Worm (Caenorhabditis elegans) whole organism, young adult: Measurements from ENCODE around the gene C56G2.9.

Experiments used
- D2030.7 ChIP-seq: fragments of 200-800 bp; sonication (Bioruptor generic); IDR thresholded peaks from 2 replicates; pipeline ENCODE4 v1.3.6; 2022; ENCODE audit warnings: missing genetic modification reagents, missing genetic modification characterization, missing compliant biosample characterization
- F22D6.2 ChIP-seq: sonication (generic microtip); optimal IDR thresholded peaks from 2 replicates; lab custom pipeline; 2016; ENCODE audit warnings: mild to moderate bottlenecking, missing genetic modification characterization, missing compliant biosample characterization
- F33H1.4 ChIP-seq: fragments of 200-800 bp; sonication (Bioruptor generic); IDR thresholded peaks from 2 replicates; pipeline ENCODE4 v1.3.6; 2022; ENCODE audit warnings: missing genetic modification reagents, missing genetic modification characterization, missing compliant biosample characterization
- F37B4.10 ChIP-seq: fragments of 200-800 bp; sonication (Bioruptor generic); IDR thresholded peaks from 2 replicates; pipeline ENCODE4 v1.3.6; 2022; ENCODE audit warnings: missing genetic modification characterization, missing compliant biosample characterization
- F49E8.2 ChIP-seq: sonication (generic microtip); optimal IDR thresholded peaks from 3 replicates; lab custom pipeline; 2017; ENCODE audit warnings: missing genetic modification characterization, mild to moderate bottlenecking, missing compliant biosample characterization, antibody characterized with exemption, moderate library complexity; ENCODE audit not compliant: insufficient read depth
- Y95B8A.8 ChIP-seq: fragments of 200-800 bp; sonication (Bioruptor generic); IDR thresholded peaks from 2 replicates; pipeline ENCODE4 v1.3.6; 2022; ENCODE audit warnings: missing genetic modification reagents, missing genetic modification characterization, missing compliant biosample characterization
- attf-3 ChIP-seq: fragments of 200-800 bp; sonication (Bioruptor generic); conservative IDR thresholded peaks from 2 replicates; pipeline ENCODE4 v1.3.6; 2022; ENCODE audit warnings: missing genetic modification reagents, missing genetic modification characterization, missing compliant biosample characterization
- ccch-3 ChIP-seq: fragments of 200-800 bp; sonication (Bioruptor generic); optimal IDR thresholded peaks from 2 replicates; lab custom pipeline; 2018; ENCODE audit warnings: mild to moderate bottlenecking, missing genetic modification characterization, missing compliant biosample characterization
- cebp-1 ChIP-seq, 2 experiments: fragments of 200-800 bp in 1 of 2; sonication (Bioruptor generic) in 1 of 2; sonication (generic microtip) in 1 of 2; IDR thresholded peaks in 1 of 2; optimal IDR thresholded peaks in 1 of 2; 2 replicates each; pipeline versions ENCODE4 v1.3.6 to Lab custom; 2017 to 2022; ENCODE audit warnings: missing compliant biosample characterization in 2 of 2, missing genetic modification characterization in 2 of 2, mild to moderate bottlenecking in 1 of 2, missing genetic modification reagents in 1 of 2, moderate library complexity in 1 of 2
- cebp-2 ChIP-seq: fragments of 200-800 bp; sonication (Bioruptor generic); IDR thresholded peaks from 2 replicates; pipeline ENCODE4 v1.3.6; 2022; ENCODE audit warnings: missing genetic modification characterization, missing compliant biosample characterization
- efl-1 ChIP-seq: fragments of 150-350 bp; optimal IDR thresholded peaks from 2 replicates; lab custom pipeline; 2014; ENCODE audit warnings: missing biosample characterization, missing genetic modification reagents, missing genetic modification characterization
- egl-18 ChIP-seq: fragments of 200-800 bp; sonication (Bioruptor generic); IDR thresholded peaks from 2 replicates; pipeline ENCODE4 v1.3.6; 2022; ENCODE audit warnings: missing genetic modification reagents, missing genetic modification characterization, missing compliant biosample characterization
- egrh-3 ChIP-seq: fragments of 200-800 bp; sonication (Bioruptor generic); IDR thresholded peaks from 2 replicates; pipeline ENCODE4 v1.3.6; 2022; ENCODE audit warnings: missing genetic modification reagents, missing genetic modification characterization, missing compliant biosample characterization
- fkh-3 ChIP-seq: sonication (generic microtip); optimal IDR thresholded peaks from 2 replicates; lab custom pipeline; 2016; ENCODE audit warnings: mild to moderate bottlenecking, missing genetic modification characterization, missing compliant biosample characterization
- lin-40 ChIP-seq: sonication (generic microtip); optimal IDR thresholded peaks from 2 replicates; lab custom pipeline; 2016; ENCODE audit warnings: missing genetic modification characterization, mild to moderate bottlenecking, missing compliant biosample characterization, missing genotype, missing genetic modification reagents
- lsl-1 ChIP-seq: fragments of 200-800 bp; sonication (Bioruptor generic); optimal IDR thresholded peaks from 2 replicates; lab custom pipeline; 2018; ENCODE audit warnings: mild to moderate bottlenecking, missing genetic modification characterization, moderate library complexity, missing compliant biosample characterization
- lsy-27 ChIP-seq: sonication (generic microtip); optimal IDR thresholded peaks from 2 replicates; lab custom pipeline; 2017; ENCODE audit warnings: missing genetic modification characterization, mild to moderate bottlenecking, missing compliant biosample characterization, antibody characterized with exemption, missing genotype, borderline replicate concordance; ENCODE audit not compliant: insufficient read depth
- madf-10 ChIP-seq: sonication (generic microtip); optimal IDR thresholded peaks from 2 replicates; lab custom pipeline; 2016; ENCODE audit warnings: mild to moderate bottlenecking, missing genetic modification characterization, missing compliant biosample characterization
- mcd-1 ChIP-seq: fragments of 200-800 bp; sonication (Bioruptor generic); IDR thresholded peaks from 2 replicates; pipeline ENCODE4 v1.3.6; 2022; ENCODE audit warnings: missing genetic modification reagents, missing genetic modification characterization, missing compliant biosample characterization
- nfyb-1 ChIP-seq: fragments of 200-800 bp; sonication (Bioruptor generic); IDR thresholded peaks from 2 replicates; pipeline ENCODE4 v1.3.6; 2022; ENCODE audit warnings: missing genetic modification reagents, missing genetic modification characterization, missing compliant biosample characterization
- rcor-1 ChIP-seq: fragments of 200-800 bp; sonication (Bioruptor generic); IDR thresholded peaks from 2 replicates; pipeline ENCODE4 v1.3.6; 2022; ENCODE audit warnings: missing genetic modification reagents, missing genetic modification characterization, missing compliant biosample characterization
- repo-1 ChIP-seq: sonication (generic microtip); optimal IDR thresholded peaks from 2 replicates; lab custom pipeline; 2017; ENCODE audit warnings: mild to moderate bottlenecking, missing genetic modification characterization, missing compliant biosample characterization
- snpc-1.1 ChIP-seq: sonication (generic microtip); optimal IDR thresholded peaks from 2 replicates; lab custom pipeline; 2017; ENCODE audit warnings: missing genetic modification characterization, mild to moderate bottlenecking, missing compliant biosample characterization, antibody characterized with exemption, moderate library complexity, missing genotype, missing genetic modification reagents; ENCODE audit not compliant: insufficient read depth
- snpc-1.3 ChIP-seq: sonication (generic microtip); optimal IDR thresholded peaks from 2 replicates; lab custom pipeline; 2017; ENCODE audit warnings: missing genetic modification characterization, mild to moderate bottlenecking, missing compliant biosample characterization, antibody characterized with exemption, moderate library complexity, missing genotype, missing genetic modification reagents; ENCODE audit not compliant: insufficient read depth
- sptf-2 ChIP-seq: fragments of 200-800 bp; sonication (Bioruptor generic); optimal IDR thresholded peaks from 2 replicates; lab custom pipeline; 2018; ENCODE audit warnings: mild to moderate bottlenecking, missing genetic modification characterization, missing compliant biosample characterization
- tbp1 ChIP-seq: fragments of 200-800 bp; sonication (Bioruptor generic); optimal IDR thresholded peaks from 2 replicates; lab custom pipeline; 2018; ENCODE audit warnings: mild to moderate bottlenecking, missing genetic modification characterization, missing compliant biosample characterization
- unc-130 ChIP-seq: sonication (generic microtip); optimal IDR thresholded peaks from 2 replicates; lab custom pipeline; 2016; ENCODE audit warnings: missing genetic modification reagents, missing genetic modification characterization, missing compliant biosample characterization
- ztf-26 ChIP-seq: sonication (generic microtip); optimal IDR thresholded peaks from 2 replicates; lab custom pipeline; 2017; ENCODE audit warnings: missing genetic modification characterization, missing compliant biosample characterization
- ztf-6 ChIP-seq: fragments of 200-800 bp; sonication (Bioruptor generic); IDR thresholded peaks from 2 replicates; pipeline ENCODE4 v1.3.6; 2022; ENCODE audit warnings: missing genetic modification reagents, missing genetic modification characterization, missing compliant biosample characterization

The C56G2.9 gene

ce11 chrIII:6382987-6383602 lies 40.0 kb upstream of the C56G2.9 start, which contains the start of gene let-716 (continued):
- peak; percentile 64 for TF ChIP-seq F33H1.4 (GFP tag; lab: Robert Waterston, UW)
- TF ChIP-seq egrh-3 (GFP tag; lab: Robert Waterston, UW) = no peak
- TF ChIP-seq sptf-2 (GFP tag; lab: Kevin White, UChicago) = no peak
- no peak for TF ChIP-seq ztf-26 (tag; lab: Kevin White, UChicago)
- no peak for TF ChIP-seq madf-10 (tag; lab: Kevin White, UChicago)
- no peak for TF ChIP-seq cebp-1 (GFP tag; IDR thresholded peaks at IDR 0.05; lab: Robert Waterston, UW)
- no peak for TF ChIP-seq cebp-1 (tag; optimal IDR thresholded peaks at IDR 0.05; lab: Kevin White, UChicago)
- no peak for TF ChIP-seq F22D6.2 (tag; lab: Kevin White, UChicago)

- TF ChIP-seq egrh-3 (GFP tag; lab: Robert Waterston, UW) = no peak
- no peak for TF ChIP-seq attf-3 (GFP tag; lab: Robert Waterston, UW)
- no peak for TF ChIP-seq F37B4.10
- no peak for TF ChIP-seq F33H1.4 (GFP tag; lab: Robert Waterston, UW)
- TF ChIP-seq nfyb-1 (GFP tag; lab: Robert Waterston, UW) = no peak
- no peak for TF ChIP-seq unc-130 (GFP tag; lab: Kevin White, UChicago)
Measured at ce11 chrIII:6381584-6382391, 38.7 kb upstream of the C56G2.9 start, which contains the start of gene znf-622. znf-622 (plus strand) TSS chrIII:6381634.

- TF ChIP-seq mcd-1 (0 out of 2 replicates have a peak, but pooled peaks have one; percentile 11), tbp1 (no peak), cebp-2 (no peak)
Measured at ce11 chrIII:6380472-6380871, 37.3 kb upstream of the C56G2.9 start, which contains the start of gene C16A3.5. C16A3.5 (plus strand) TSS chrIII:6380772.

- 0 out of 2 replicates have a peak, but pooled peaks have one; percentile 19 for TF ChIP-seq D2030.7
- TF ChIP-seq repo-1 (tag; lab: Kevin White, UChicago) = peak; percentile 27
- TF ChIP-seq snpc-1.3 (tag; lab: Kevin White, UChicago) = peak; percentile 13
- no peak for TF ChIP-seq cebp-1 (GFP tag; IDR thresholded peaks at IDR 0.05; lab: Robert Waterston, UW)
- TF ChIP-seq cebp-1 (tag; optimal IDR thresholded peaks at IDR 0.05; lab: Kevin White, UChicago) = peak; percentile 72
- 0 out of 2 replicates have a peak, but pooled peaks have one; percentile 19 for TF ChIP-seq Y95B8A.8
- TF ChIP-seq snpc-1.1 (tag; lab: Kevin White, UChicago) = no peak
- no peak for TF ChIP-seq ccch-3 (GFP tag; lab: Kevin White, UChicago)
- TF ChIP-seq lin-40 (tag; lab: Kevin White, UChicago) = peak; percentile 4
- TF ChIP-seq tbp1 = peak; percentile 15
- TF ChIP-seq fkh-3 (tag; lab: Kevin White, UChicago) = no peak
- no peak for TF ChIP-seq ztf-6
- no peak for TF ChIP-seq lsy-27 (tag; lab: Kevin White, UChicago)
- TF ChIP-seq efl-1 (GFP tag; lab: Kevin White, UChicago) = peak; percentile 39
- TF ChIP-seq rcor-1 (GFP tag; lab: Robert Waterston, UW) = 0 out of 2 replicates have a peak, but pooled peaks have one; percentile 17
- peak; percentile 25 for TF ChIP-seq lsl-1
- no peak for TF ChIP-seq egl-18
- TF ChIP-seq F49E8.2 = no peak
Measured at ce11 chrIII:6379129-6379528, 36.0 kb upstream of the C56G2.9 start, which contains the start of gene C16A3.6. C16A3.6 (plus strand) TSS chrIII:6379212.
